Fruit fly (Drosophila melanogaster) whole organism, embryonic: Measurements from ENCODE around the gene CHES-1-like.
A peak's percentile ranks its signal among the peaks of the same experiment; 100 is the strongest.

Experiments used
- Abd-B ChIP-seq: fragments of 200-800 bp; sonication (Bioruptor generic); optimal IDR thresholded peaks from 2 replicates; lab custom pipeline; 2018; ENCODE audit warnings: missing biosample characterization, mild to moderate bottlenecking, missing genetic modification characterization, moderate library complexity
- Antp ChIP-seq: fragments of 200-800 bp; sonication (Bioruptor generic); optimal IDR thresholded peaks from 3 replicates; lab custom pipeline; 2016; ENCODE audit warnings: missing biosample characterization, missing genetic modification characterization
- B-H2 ChIP-seq: fragments of 200-800 bp; sonication (Bioruptor generic); optimal IDR thresholded peaks from 2 replicates; lab custom pipeline; 2018; ENCODE audit warnings: missing biosample characterization, mild to moderate bottlenecking, missing genetic modification characterization
- CG10543 ChIP-seq: fragments of 200-800 bp; sonication (Bioruptor generic); optimal IDR thresholded peaks from 3 replicates; lab custom pipeline; 2017; ENCODE audit warnings: missing biosample characterization, mild to moderate bottlenecking, missing genetic modification characterization, moderate library complexity
- CG11398 ChIP-seq: fragments of 200-800 bp; sonication (Bioruptor generic); optimal IDR thresholded peaks from 2 replicates; lab custom pipeline; 2016; ENCODE audit warnings: missing biosample characterization, missing genetic modification characterization
- CG11456 ChIP-seq: fragments of 200-800 bp; sonication (Bioruptor generic); IDR thresholded peaks from 3 replicates; pipeline ENCODE4 v1.3.6; 2022; ENCODE audit warnings: missing biosample characterization, missing genetic modification characterization
- CG1233 ChIP-seq: fragments of 200-800 bp; sonication (Bioruptor generic); optimal IDR thresholded peaks from 4 replicates; lab custom pipeline; 2018; ENCODE audit warnings: missing biosample characterization, mild to moderate bottlenecking, missing genetic modification characterization
- CG13287 ChIP-seq: fragments of 200-800 bp; sonication (Bioruptor generic); IDR thresholded peaks from 2 replicates; pipeline ENCODE4 v1.3.6; 2022; ENCODE audit warnings: missing biosample characterization, missing genetic modification characterization; ENCODE audit not compliant: partially characterized antibody
- CG14014 ChIP-seq: fragments of 200-800 bp; sonication (Bioruptor generic); IDR thresholded peaks from 2 replicates; pipeline ENCODE4 v1.3.6; 2022; ENCODE audit warnings: missing biosample characterization, missing genetic modification characterization
- CG1602 ChIP-seq: fragments of 200-800 bp; sonication (Bioruptor generic); optimal IDR thresholded peaks from 3 replicates; lab custom pipeline; 2016; ENCODE audit warnings: missing biosample characterization, missing genetic modification characterization
- CG17568 ChIP-seq: fragments of 200-800 bp; sonication (Bioruptor generic); optimal IDR thresholded peaks from 2 replicates; lab custom pipeline; 2018; ENCODE audit warnings: missing biosample characterization, mild to moderate bottlenecking, missing genetic modification characterization, moderate library complexity
- CG17612 ChIP-seq: fragments of 200-800 bp; sonication (Bioruptor generic); IDR thresholded peaks from 2 replicates; pipeline ENCODE4 v1.3.6; 2022; ENCODE audit warnings: missing biosample characterization, missing genetic modification characterization
- CG18599 ChIP-seq: fragments of 200-800 bp; sonication (Bioruptor generic); optimal IDR thresholded peaks from 3 replicates; lab custom pipeline; 2017; ENCODE audit warnings: missing biosample characterization, missing genetic modification characterization, mild to moderate bottlenecking, moderate library complexity, missing genetic modification reagents
- CG2120 ChIP-seq: fragments of 200-800 bp; sonication (Bioruptor generic); optimal IDR thresholded peaks from 3 replicates; lab custom pipeline; 2016; ENCODE audit warnings: missing biosample characterization, missing genetic modification characterization
- CG2712 ChIP-seq: fragments of 200-800 bp; optimal IDR thresholded peaks from 3 replicates; lab custom pipeline; 2019; ENCODE audit warnings: missing biosample characterization, mild to moderate bottlenecking, missing genetic modification characterization, moderate library complexity
- CG3726 ChIP-seq: fragments of 200-800 bp; sonication (Bioruptor generic); IDR thresholded peaks from 3 replicates; pipeline ENCODE4, ENCODE4 v1.3.6; 2022; ENCODE audit warnings: missing biosample characterization, missing genetic modification characterization
- CG7556 ChIP-seq: fragments of 200-800 bp; sonication (Bioruptor generic); optimal IDR thresholded peaks from 2 replicates; lab custom pipeline; 2017; ENCODE audit warnings: missing biosample characterization, mild to moderate bottlenecking, missing genetic modification characterization
- CG8359 ChIP-seq: fragments of 200-800 bp; sonication (Bioruptor generic); optimal IDR thresholded peaks from 2 replicates; lab custom pipeline; 2017; ENCODE audit warnings: missing biosample characterization, mild to moderate bottlenecking, missing genetic modification characterization, borderline replicate concordance
- CG8924 ChIP-seq: fragments of 200-800 bp; optimal IDR thresholded peaks from 3 replicates; lab custom pipeline; 2019; ENCODE audit warnings: missing biosample characterization, mild to moderate bottlenecking, missing genetic modification characterization, moderate library complexity
- Dad ChIP-seq: fragments of 200-800 bp; sonication (Bioruptor generic); optimal IDR thresholded peaks from 3 replicates; lab custom pipeline; 2016; ENCODE audit warnings: missing biosample characterization, missing genetic modification characterization
- Deaf1 ChIP-seq: fragments of 200-800 bp; optimal IDR thresholded peaks from 3 replicates; lab custom pipeline; 2019; ENCODE audit warnings: missing biosample characterization, mild to moderate bottlenecking, missing genetic modification characterization, moderate library complexity
- Dfd ChIP-seq, 2 experiments: fragments of >200 bp; optimal IDR thresholded peaks; 2 replicates each; lab custom pipeline; 2017; ENCODE audit warnings: missing biosample characterization in 2 of 2, missing genetic modification characterization in 2 of 2
- ERR ChIP-seq: fragments of 200-800 bp; sonication (Bioruptor generic); optimal IDR thresholded peaks from 2 replicates; lab custom pipeline; 2016; ENCODE audit warnings: missing biosample characterization, missing genetic modification characterization
- H15 ChIP-seq: fragments of 200-800 bp; sonication (Bioruptor generic); IDR thresholded peaks from 3 replicates; pipeline ENCODE4 v1.3.6; 2022; ENCODE audit warnings: missing biosample characterization, missing genetic modification characterization
- HHEX ChIP-seq: fragments of 200-800 bp; sonication (Bioruptor generic); optimal IDR thresholded peaks from 3 replicates; lab custom pipeline; 2017; ENCODE audit warnings: missing biosample characterization, mild to moderate bottlenecking, missing genetic modification characterization, missing genetic modification reagents
- Hand ChIP-seq: fragments of 200-800 bp; sonication (Bioruptor generic); optimal IDR thresholded peaks from 2 replicates; lab custom pipeline; 2017; ENCODE audit warnings: mild to moderate bottlenecking, missing biosample characterization, missing genetic modification reagents, missing genetic modification characterization
- Hr3 ChIP-seq: fragments of 200-800 bp; sonication (Bioruptor generic); optimal IDR thresholded peaks from 3 replicates; lab custom pipeline; 2016; ENCODE audit warnings: missing biosample characterization, missing genetic modification characterization
- Hsf ChIP-seq: fragments of 200-800 bp; sonication (Bioruptor generic); optimal IDR thresholded peaks from 3 replicates; lab custom pipeline; 2016; ENCODE audit warnings: missing biosample characterization, missing genetic modification characterization
- Lpt ChIP-seq: fragments of >200 bp; optimal IDR thresholded peaks from 2 replicates; lab custom pipeline; 2018; ENCODE audit warnings: missing biosample characterization, missing genetic modification characterization
- Mrtf ChIP-seq: fragments of 200-800 bp; sonication (Bioruptor generic); IDR thresholded peaks from 3 replicates; pipeline ENCODE4 v1.3.6; 2022; ENCODE audit warnings: missing biosample characterization, missing genetic modification characterization
- NfI ChIP-seq: fragments of 200-800 bp; sonication (Bioruptor generic); optimal IDR thresholded peaks from 3 replicates; lab custom pipeline; 2018; ENCODE audit warnings: missing biosample characterization, mild to moderate bottlenecking, missing genetic modification characterization, moderate library complexity
- Rfx ChIP-seq: fragments of 200-800 bp; sonication (Bioruptor generic); IDR thresholded peaks from 2 replicates; pipeline ENCODE4 v1.3.6; 2022; ENCODE audit warnings: missing biosample characterization, missing genetic modification characterization
- Sox100B ChIP-seq: fragments of 200-800 bp; sonication (Bioruptor generic); optimal IDR thresholded peaks from 3 replicates; lab custom pipeline; 2018; ENCODE audit warnings: missing biosample characterization, mild to moderate bottlenecking, missing genetic modification characterization
- Usf ChIP-seq: fragments of 200-800 bp; sonication (Bioruptor generic); optimal IDR thresholded peaks from 2 replicates; lab custom pipeline; 2017; ENCODE audit warnings: missing genotype, missing biosample characterization, missing genetic modification characterization
- Xrp1 ChIP-seq: fragments of 200-800 bp; sonication (Bioruptor generic); IDR thresholded peaks from 2 replicates; pipeline ENCODE4 v1.3.6; 2022; ENCODE audit warnings: missing biosample characterization, missing genetic modification characterization
- abd-A ChIP-seq: fragments of 200-800 bp; sonication (Bioruptor generic); optimal IDR thresholded peaks from 3 replicates; lab custom pipeline; 2019; ENCODE audit warnings: missing biosample characterization, mild to moderate bottlenecking, missing genetic modification characterization, moderate library complexity
- az2 ChIP-seq: fragments of 200-800 bp; sonication (Bioruptor generic); optimal IDR thresholded peaks from 3 replicates; lab custom pipeline; 2016; ENCODE audit warnings: missing biosample characterization, missing genetic modification characterization
- chn ChIP-seq: fragments of 200-800 bp; sonication (Bioruptor generic); optimal IDR thresholded peaks from 2 replicates; lab custom pipeline; 2016; ENCODE audit warnings: missing biosample characterization, missing genetic modification characterization
- danr ChIP-seq: fragments of 200-800 bp; sonication (Bioruptor generic); IDR thresholded peaks from 2 replicates; pipeline ENCODE4 v1.3.6; 2022; ENCODE audit warnings: missing biosample characterization, missing genetic modification characterization
- gce ChIP-seq: fragments of 200-800 bp; sonication (Bioruptor generic); IDR thresholded peaks from 3 replicates; pipeline ENCODE4 v1.3.6; 2022; ENCODE audit warnings: missing biosample characterization, missing genetic modification characterization
- hbn ChIP-seq: fragments of 200-800 bp; sonication (Bioruptor generic); IDR thresholded peaks from 2 replicates; pipeline ENCODE4 v1.3.6; 2022; ENCODE audit warnings: missing biosample characterization, missing genetic modification characterization; ENCODE audit not compliant: partially characterized antibody
- ind ChIP-seq: fragments of 200-800 bp; sonication (Bioruptor generic); optimal IDR thresholded peaks from 3 replicates; lab custom pipeline; 2016; ENCODE audit warnings: missing biosample characterization, missing genetic modification characterization
- nau ChIP-seq: fragments of 200-800 bp; sonication (Bioruptor generic); optimal IDR thresholded peaks from 3 replicates; lab custom pipeline; 2017; ENCODE audit warnings: missing biosample characterization, mild to moderate bottlenecking, missing genetic modification characterization, missing genetic modification reagents
- pan ChIP-seq, 4 experiments: fragments of >200 bp in 3 of 4; fragments of 200-800 bp in 1 of 4; sonication (Bioruptor generic) in 1 of 4; optimal IDR thresholded peaks in 3 of 4; IDR thresholded peaks in 1 of 4; 2 replicates each; pipeline versions ENCODE4 v1.3.6 to Lab custom; 2017 to 2022; ENCODE audit warnings: missing biosample characterization in 2 of 4, missing genetic modification characterization in 2 of 4, mixed read lengths in 1 of 4
- pb ChIP-seq: fragments of 200-800 bp; sonication (Bioruptor generic); optimal IDR thresholded peaks from 3 replicates; lab custom pipeline; 2016; ENCODE audit warnings: missing biosample characterization, missing genetic modification characterization
- phol ChIP-seq: fragments of 200-800 bp; sonication (Bioruptor generic); optimal IDR thresholded peaks from 3 replicates; lab custom pipeline; 2018; ENCODE audit warnings: missing biosample characterization, mild to moderate bottlenecking, missing genetic modification characterization, moderate library complexity
- run ChIP-seq: fragments of 200-800 bp; sonication (Bioruptor generic); optimal IDR thresholded peaks from 3 replicates; lab custom pipeline; 2018; ENCODE audit warnings: missing biosample characterization, mild to moderate bottlenecking, missing genetic modification characterization
- sens ChIP-seq: fragments of 200-800 bp; sonication (Bioruptor generic); peaks from one replicate; lab custom pipeline; 2016; ENCODE audit warnings: missing biosample characterization, missing genetic modification characterization
- sens-2 ChIP-seq: fragments of 200-800 bp; sonication (Bioruptor generic); IDR thresholded peaks from 2 replicates; pipeline ENCODE4 v1.3.6; 2022; ENCODE audit warnings: missing biosample characterization, missing genetic modification characterization
- slou ChIP-seq: fragments of 200-800 bp; sonication (Bioruptor generic); optimal IDR thresholded peaks from 3 replicates; lab custom pipeline; 2016; ENCODE audit warnings: missing biosample characterization, missing genetic modification characterization

Gene CHES-1-like

dm6 chrX:7666613-7667202, 42.5 kb downstream of the CHES-1-like start (continued):
- no peak for TF ChIP-seq Sox100B
- no peak for TF ChIP-seq CG7556
- no peak for TF ChIP-seq abd-A (tag; lab: Kevin White, UChicago)
- no peak for TF ChIP-seq CG8359
- TF ChIP-seq ind (GFP tag; lab: Kevin White, UChicago), result peak; percentile 25
- TF ChIP-seq nau, result no peak
- TF ChIP-seq hbn (GFP tag; lab: Robert Waterston, UW), result no peak
- no peak for TF ChIP-seq Dad (GFP tag; lab: Kevin White, UChicago)
- TF ChIP-seq Hr3, result no peak
- peak; percentile 3 for TF ChIP-seq CG8924 (tag; lab: Kevin White, UChicago)
- peak; percentile 34 for TF ChIP-seq CG2120 (GFP tag; lab: Kevin White, UChicago)
- 0 out of 2 replicates have a peak, but pooled peaks have one; percentile 12 for TF ChIP-seq Xrp1 (GFP tag; lab: Robert Waterston, UW)
- no peak for TF ChIP-seq Deaf1 (tag; lab: Kevin White, UChicago)
- peak; percentile 85 for TF ChIP-seq sens (GFP tag; lab: Kevin White, UChicago)
- peak; percentile 25 for TF ChIP-seq CG2712 (tag; lab: Kevin White, UChicago)
- peak; percentile 76 for TF ChIP-seq Rfx (GFP tag; lab: Robert Waterston, UW)
- TF ChIP-seq CG17568, result no peak
- TF ChIP-seq ERR (GFP tag; lab: Kevin White, UChicago), result no peak
- TF ChIP-seq Antp (GFP tag; lab: Kevin White, UChicago), result no peak
- TF ChIP-seq phol (tag; lab: Kevin White, UChicago), result peak; percentile 10
- no peak for TF ChIP-seq CG11398 (GFP tag; lab: Kevin White, UChicago)
- TF ChIP-seq CG3726 (GFP tag; lab: Robert Waterston, UW), result no peak
- TF ChIP-seq pb, result no peak
- no peak for TF ChIP-seq Usf (GFP tag; lab: Kevin White, UChicago)
- peak; percentile 7 for TF ChIP-seq CG1233 (GFP tag; lab: Kevin White, UChicago)
- TF ChIP-seq B-H2 (GFP tag; lab: Kevin White, UChicago), result no peak
- TF ChIP-seq CG17612 (GFP tag; lab: Robert Waterston, UW), result no peak
- TF ChIP-seq run (tag; lab: Kevin White, UChicago), result peak; percentile 18
- no peak for TF ChIP-seq az2 (GFP tag; lab: Kevin White, UChicago)
- TF ChIP-seq NfI (GFP tag; lab: Kevin White, UChicago), result peak; percentile 1
- peak; percentile 34 for TF ChIP-seq CG18599 (GFP tag; lab: Kevin White, UChicago)
- TF ChIP-seq H15, result peak; percentile 21; the same call in 1 of the 3 replicates
- no peak for TF ChIP-seq CG1602 (GFP tag; lab: Kevin White, UChicago)
- no peak for TF ChIP-seq CG11456
- no peak for TF ChIP-seq Lpt (GFP tag; lab: Kevin White, UChicago)
- no peak for TF ChIP-seq Dfd (GFP tag; optimal IDR thresholded peaks at IDR 0.05; lab: Kevin White, UChicago)
- no peak for TF ChIP-seq pan (optimal IDR thresholded peaks at IDR 0.05; lab: Kevin White, UChicago)
- TF ChIP-seq pan (GFP tag; optimal IDR thresholded peaks at IDR 0.05 in 1 of 2, IDR thresholded peaks at IDR 0.05 in 1 of 2), result peak in 1 of 2 experiments; percentile 37
- TF ChIP-seq Mrtf (GFP tag; lab: Robert Waterston, UW), result no peak
- TF ChIP-seq gce (GFP tag; lab: Robert Waterston, UW), result no peak
- no peak for TF ChIP-seq chn
- TF ChIP-seq sens-2, result no peak
- TF ChIP-seq CG14014 (GFP tag; lab: Robert Waterston, UW), result peak; percentile 62
- no peak for TF ChIP-seq Hand (GFP tag; lab: Kevin White, UChicago)
- no peak for TF ChIP-seq HHEX
- no peak for TF ChIP-seq Hsf (GFP tag; lab: Kevin White, UChicago)
- no peak for TF ChIP-seq CG13287 (GFP tag; lab: Robert Waterston, UW)
- no peak for TF ChIP-seq danr
- TF ChIP-seq CG10543 (GFP tag; lab: Kevin White, UChicago), result peak; percentile 14
- TF ChIP-seq slou (GFP tag; lab: Kevin White, UChicago), result no peak
- no peak for TF ChIP-seq Abd-B (GFP tag; lab: Kevin White, UChicago)
